Worm (Caenorhabditis elegans) whole organism, early embryonic: ENCODE results near the gene F32H5.3.

ENCODE experiments used
- ama-1 ChIP-seq: fragments of 150-350 bp; optimal IDR thresholded peaks from 2 replicates; lab custom pipeline; 2014
- tbx-37 ChIP-seq: fragments of 200-800 bp; sonication (Bioruptor generic); conservative IDR thresholded peaks from 2 replicates; pipeline ENCODE4 v1.3.6; 2022; ENCODE audit warnings: missing genetic modification reagents, missing genetic modification characterization, missing compliant biosample characterization
- tra-4 ChIP-seq: sonication (generic microtip); optimal IDR thresholded peaks from 2 replicates; lab custom pipeline; 2017; ENCODE audit warnings: missing genetic modification characterization, missing compliant biosample characterization

DNA sequence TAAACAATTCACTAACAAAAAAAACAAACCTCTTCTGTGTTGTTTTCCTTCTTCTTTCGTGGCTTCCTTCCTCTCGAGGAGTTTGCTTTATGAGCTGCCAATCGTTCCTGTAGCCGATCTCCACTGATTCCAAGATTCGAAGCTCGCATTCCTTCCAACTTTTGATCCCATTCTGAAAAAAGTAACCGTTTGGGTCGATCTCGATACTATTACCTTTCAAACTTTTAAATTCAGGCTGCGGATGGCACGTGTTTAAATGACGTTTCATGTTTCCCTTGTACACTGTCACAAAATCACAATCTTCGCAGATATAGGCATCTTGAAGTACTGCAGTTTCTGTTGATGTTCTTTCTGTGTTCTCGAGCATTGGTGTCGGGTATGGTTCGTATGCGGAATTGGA lies 28.3 kb downstream of the F32H5.3 start:
- no peak for TF ChIP-seq ama-1 (lab: Kevin White, UChicago)
- no peak for TF ChIP-seq tra-4 (tag; lab: Kevin White, UChicago)
- no peak for TF ChIP-seq tbx-37 (GFP tag; lab: Robert Waterston, UW)
